Fruit fly (Drosophila melanogaster): ENCODE results near the gene CG4733.

Gene CG4733

dm6 chr3R:19873102-19873737 lies 17.3 kb upstream of the CG4733 start:
- TF ChIP-seq CG7101 (tag; optimal IDR thresholded peaks at IDR 0.05) (no peak), cic (GFP tag; optimal IDR thresholded peaks at IDR 0.05) (peak; percentile 90), Crg-1 (GFP tag; optimal IDR thresholded peaks at IDR 0.05) (peak; percentile 8), Mnt (GFP tag; optimal IDR thresholded peaks at IDR 0.05) (peak; percentile 2)

- TF ChIP-seq bab1 (GFP tag; optimal IDR thresholded peaks at IDR 0.05) (no peak), kay (GFP tag; ENCODE audit: borderline replicate concordance) (no peak), CG33017 (tag; optimal IDR thresholded peaks at IDR 0.05) (no peak), CG12768 (GFP tag; optimal IDR thresholded peaks at IDR 0.05) (peak; percentile 56), tj (GFP tag; optimal IDR thresholded peaks at IDR 0.05) (no peak), Hr96 (GFP tag; optimal IDR thresholded peaks at IDR 0.05) (peak; percentile 30), ovo (GFP tag; optimal IDR thresholded peaks at IDR 0.05) (no peak), CG11617 (GFP tag; optimal IDR thresholded peaks at IDR 0.05) (no peak), CG5204 (GFP tag; optimal IDR thresholded peaks at IDR 0.05) (no peak), toe (GFP tag; optimal IDR thresholded peaks at IDR 0.05) (no peak), pad (GFP tag; optimal IDR thresholded peaks at IDR 0.05) (peak; percentile 42), cic (GFP tag; optimal IDR thresholded peaks at IDR 0.05) (peak; percentile 61), cnc (optimal IDR thresholded peaks at IDR 0.05) (no peak)
Observed at dm6 chr3R:19875118-19875887, 15.2 kb upstream of the CG4733 start, which contains the start of gene Mrp5. Mrp5 (minus strand) TSS chr3R:19875678.

- TF ChIP-seq CG12768 (GFP tag; optimal IDR thresholded peaks at IDR 0.05) (peak; percentile 66), Mnt (GFP tag; optimal IDR thresholded peaks at IDR 0.05) (peak; percentile 63), CG1620 (GFP tag; optimal IDR thresholded peaks at IDR 0.05) (peak; percentile 29), Crg-1 (GFP tag; optimal IDR thresholded peaks at IDR 0.05) (peak; percentile 20), Clk (GFP tag; optimal IDR thresholded peaks at IDR 0.05) (no peak), CG11617 (GFP tag; optimal IDR thresholded peaks at IDR 0.05) (peak; percentile 28), CG5204 (GFP tag; optimal IDR thresholded peaks at IDR 0.05) (no peak), Hr96 (GFP tag; optimal IDR thresholded peaks at IDR 0.05) (no peak), ovo (GFP tag; optimal IDR thresholded peaks at IDR 0.05) (no peak), pad (GFP tag; optimal IDR thresholded peaks at IDR 0.05) (peak; percentile 6), bab1 (GFP tag; optimal IDR thresholded peaks at IDR 0.05) (peak; percentile 62), CG14711 (tag; optimal IDR thresholded peaks at IDR 0.05) (peak; percentile 33)
Observed at dm6 chr3R:19877427-19878076, 12.9 kb upstream of the CG4733 start, which contains the start of the genes CG17186 and Arc42. CG17186 (minus strand) TSS chr3R:19877514. Arc42 (plus strand) TSS chr3R:19877737.

- TF ChIP-seq bab1 (GFP tag; optimal IDR thresholded peaks at IDR 0.05) = peak; percentile 39
- TF ChIP-seq CG12768 (GFP tag; optimal IDR thresholded peaks at IDR 0.05) = no peak
Observed at dm6 chr3R:19879470-19880052, 10.9 kb upstream of the CG4733 start, which contains the start of gene Ask1. Ask1 (plus strand) TSS chr3R:19879719.

- peak; percentile 74 for TF ChIP-seq bab1 (GFP tag; optimal IDR thresholded peaks at IDR 0.05)
- TF ChIP-seq CG14711 (tag; optimal IDR thresholded peaks at IDR 0.05) = peak; percentile 35
- TF ChIP-seq CG7101 (tag; optimal IDR thresholded peaks at IDR 0.05) = peak; percentile 66
- TF ChIP-seq cic (GFP tag; optimal IDR thresholded peaks at IDR 0.05) = no peak
- no peak for TF ChIP-seq ovo (GFP tag; optimal IDR thresholded peaks at IDR 0.05)
- no peak for TF ChIP-seq kay (GFP tag; ENCODE audit: borderline replicate concordance)
- peak; percentile 26 for TF ChIP-seq Crg-1 (GFP tag; optimal IDR thresholded peaks at IDR 0.05)
- TF ChIP-seq Hr96 (GFP tag; optimal IDR thresholded peaks at IDR 0.05) = peak; percentile 37
- no peak for TF ChIP-seq CG5204 (GFP tag; optimal IDR thresholded peaks at IDR 0.05)
- TF ChIP-seq CG11617 (GFP tag; optimal IDR thresholded peaks at IDR 0.05) = peak; percentile 62
- peak; percentile 59 for TF ChIP-seq CG33017 (tag; optimal IDR thresholded peaks at IDR 0.05)
- TF ChIP-seq Clk (GFP tag; optimal IDR thresholded peaks at IDR 0.05) = no peak
- TF ChIP-seq pad (GFP tag; optimal IDR thresholded peaks at IDR 0.05) = peak; percentile 52
- TF ChIP-seq Mnt (GFP tag; optimal IDR thresholded peaks at IDR 0.05) = peak; percentile 61
- no peak for TF ChIP-seq toe (GFP tag; optimal IDR thresholded peaks at IDR 0.05)
- peak; percentile 11 for TF ChIP-seq tj (GFP tag; optimal IDR thresholded peaks at IDR 0.05)
- TF ChIP-seq CG12768 (GFP tag; optimal IDR thresholded peaks at IDR 0.05) = peak; percentile 52
- TF ChIP-seq cnc (optimal IDR thresholded peaks at IDR 0.05) = no peak
- TF ChIP-seq CG7045 (GFP tag; optimal IDR thresholded peaks at IDR 0.05) = no peak
- peak; percentile 18 for TF ChIP-seq CG1620 (GFP tag; optimal IDR thresholded peaks at IDR 0.05)
Observed at dm6 chr3R:19880431-19880939, 10.0 kb upstream of the CG4733 start.
